Fruit fly (Drosophila melanogaster) whole organism, embryonic: ENCODE results near the gene Top3beta.

Experiments
- Adf1 ChIP-seq: fragments of 200-800 bp; sonication (Bioruptor generic); IDR thresholded peaks from 2 replicates; pipeline ENCODE4 v1.3.6; 2022; ENCODE audit warnings: missing biosample characterization, missing genetic modification characterization
- Bteb2 ChIP-seq: fragments of 200-800 bp; sonication (Bioruptor generic); optimal IDR thresholded peaks from 2 replicates; lab custom pipeline; 2016; ENCODE audit warnings: missing biosample characterization, missing genetic modification characterization
- C15 ChIP-seq: fragments of 200-800 bp; sonication (Bioruptor generic); IDR thresholded peaks from 3 replicates; pipeline ENCODE4 v1.3.6; 2022; ENCODE audit warnings: missing biosample characterization, missing genetic modification characterization
- CG10366 ChIP-seq: fragments of 200-800 bp; sonication (Bioruptor generic); IDR thresholded peaks from 2 replicates; pipeline ENCODE4 v1.3.6; 2022; ENCODE audit warnings: missing biosample characterization, missing genetic modification characterization
- CG11696 ChIP-seq: fragments of 200-800 bp; sonication (Bioruptor generic); IDR thresholded peaks from 2 replicates; pipeline ENCODE4 v1.3.6; 2022; ENCODE audit warnings: missing biosample characterization, missing genetic modification characterization
- CG12219 ChIP-seq: fragments of 200-800 bp; sonication (Bioruptor generic); optimal IDR thresholded peaks from 3 replicates; lab custom pipeline; 2018; ENCODE audit warnings: missing biosample characterization, mild to moderate bottlenecking, missing genetic modification characterization
- CG14710 ChIP-seq: fragments of 200-800 bp; sonication (Bioruptor generic); optimal IDR thresholded peaks from 3 replicates; lab custom pipeline; 2019; ENCODE audit warnings: missing biosample characterization, mild to moderate bottlenecking, missing genetic modification characterization, moderate library complexity
- CG16779 ChIP-seq: fragments of 200-800 bp; sonication (Bioruptor generic); IDR thresholded peaks from 2 replicates; pipeline ENCODE4 v1.3.6; 2022; ENCODE audit warnings: missing biosample characterization, missing genetic modification characterization
- CG1792 ChIP-seq: fragments of 200-800 bp; sonication (Bioruptor generic); optimal IDR thresholded peaks from 2 replicates; lab custom pipeline; 2016; ENCODE audit warnings: missing biosample characterization, missing genetic modification characterization
- CG2129 ChIP-seq: fragments of 200-800 bp; sonication (Bioruptor generic); IDR thresholded peaks from 2 replicates; pipeline ENCODE4 v1.3.6; 2022; ENCODE audit warnings: missing biosample characterization, missing genetic modification characterization; ENCODE audit not compliant: partially characterized antibody
- CG3065 ChIP-seq: fragments of 200-800 bp; sonication (Bioruptor generic); optimal IDR thresholded peaks from 2 replicates; lab custom pipeline; 2016; ENCODE audit warnings: missing biosample characterization, missing genetic modification characterization
- CG3163 ChIP-seq: fragments of 200-800 bp; sonication (Bioruptor generic); optimal IDR thresholded peaks from 3 replicates; lab custom pipeline; 2016; ENCODE audit warnings: missing biosample characterization, missing genetic modification characterization
- CG32532 ChIP-seq: fragments of 200-800 bp; sonication (Bioruptor generic); IDR thresholded peaks from 2 replicates; pipeline ENCODE4 v1.3.6; 2022; ENCODE audit warnings: missing biosample characterization, missing genetic modification characterization
- CG3281 ChIP-seq: fragments of 200-800 bp; sonication (Bioruptor generic); optimal IDR thresholded peaks from 3 replicates; lab custom pipeline; 2017; ENCODE audit warnings: missing biosample characterization, mild to moderate bottlenecking, missing genetic modification characterization
- CG33213 ChIP-seq: fragments of 200-800 bp; sonication (Bioruptor generic); optimal IDR thresholded peaks from 3 replicates; lab custom pipeline; 2016; ENCODE audit warnings: missing biosample characterization, missing genetic modification characterization
- CG34376 ChIP-seq: fragments of 200-800 bp; sonication (Bioruptor generic); optimal IDR thresholded peaks from 2 replicates; lab custom pipeline; 2018; ENCODE audit warnings: missing biosample characterization, mild to moderate bottlenecking, missing genetic modification characterization
- CG4707 ChIP-seq: fragments of 200-800 bp; sonication (Bioruptor generic); optimal IDR thresholded peaks from 2 replicates; lab custom pipeline; 2018; ENCODE audit warnings: missing biosample characterization, mild to moderate bottlenecking, missing genetic modification characterization, moderate library complexity
- CG8478 ChIP-seq: fragments of >200 bp; optimal IDR thresholded peaks from 2 replicates; lab custom pipeline; 2018
- CHES-1-like ChIP-seq: fragments of 200-800 bp; sonication (Bioruptor generic); optimal IDR thresholded peaks from 2 replicates; lab custom pipeline; 2016; ENCODE audit warnings: missing biosample characterization, missing genetic modification characterization
- Dek ChIP-seq: fragments of 200-800 bp; sonication (Bioruptor generic); optimal IDR thresholded peaks from 3 replicates; lab custom pipeline; 2019; ENCODE audit warnings: missing biosample characterization, mild to moderate bottlenecking, missing genetic modification characterization, moderate library complexity
- E2f2 ChIP-seq: fragments of 200-800 bp; sonication (Bioruptor generic); IDR thresholded peaks from 2 replicates; pipeline ENCODE4 v1.3.6; 2022; ENCODE audit warnings: missing biosample characterization, missing genetic modification characterization
- GATAe ChIP-seq: fragments of 200-800 bp; sonication (Bioruptor generic); conservative IDR thresholded peaks from 2 replicates; pipeline ENCODE4 v1.3.6; 2022; ENCODE audit warnings: missing biosample characterization, missing genetic modification characterization
- HLH3B ChIP-seq: fragments of 200-800 bp; sonication (Bioruptor generic); IDR thresholded peaks from 2 replicates; pipeline ENCODE4 v1.3.6; 2022; ENCODE audit warnings: missing biosample characterization, missing genetic modification characterization
- HLH54F ChIP-seq: fragments of 200-800 bp; sonication (Bioruptor generic); optimal IDR thresholded peaks from 3 replicates; lab custom pipeline; 2016; ENCODE audit warnings: missing biosample characterization, missing genetic modification characterization
- MESR4 ChIP-seq: fragments of 200-800 bp; sonication (Bioruptor generic); optimal IDR thresholded peaks from 2 replicates; lab custom pipeline; 2018; ENCODE audit warnings: missing biosample characterization, mild to moderate bottlenecking, missing genetic modification characterization, moderate library complexity
- Oli ChIP-seq: fragments of 200-800 bp; sonication (Bioruptor generic); optimal IDR thresholded peaks from 2 replicates; lab custom pipeline; 2018; ENCODE audit warnings: missing biosample characterization, mild to moderate bottlenecking, missing genetic modification characterization, moderate library complexity
- Ptx1 ChIP-seq: fragments of 200-800 bp; sonication (Bioruptor generic); IDR thresholded peaks from 2 replicates; pipeline ENCODE4 v1.3.6; 2022; ENCODE audit warnings: missing biosample characterization, missing genetic modification characterization
- Usf ChIP-seq: fragments of 200-800 bp; sonication (Bioruptor generic); optimal IDR thresholded peaks from 2 replicates; lab custom pipeline; 2017; ENCODE audit warnings: missing genotype, missing biosample characterization, missing genetic modification characterization
- Xrp1 ChIP-seq: fragments of 200-800 bp; sonication (Bioruptor generic); IDR thresholded peaks from 2 replicates; pipeline ENCODE4 v1.3.6; 2022; ENCODE audit warnings: missing biosample characterization, missing genetic modification characterization
- amos ChIP-seq: fragments of 200-800 bp; sonication (Bioruptor generic); IDR thresholded peaks from 2 replicates; pipeline ENCODE4 v1.3.6; 2022; ENCODE audit warnings: missing biosample characterization, missing genetic modification characterization; ENCODE audit not compliant: partially characterized antibody
- btn ChIP-seq: fragments of 200-800 bp; sonication (Bioruptor generic); optimal IDR thresholded peaks from 2 replicates; lab custom pipeline; 2016; ENCODE audit warnings: missing biosample characterization, missing genetic modification characterization
- cad ChIP-seq: fragments of >200 bp; optimal IDR thresholded peaks from 2 replicates; lab custom pipeline; 2017; ENCODE audit warnings: missing biosample characterization, missing genetic modification characterization
- chn ChIP-seq: fragments of 200-800 bp; sonication (Bioruptor generic); optimal IDR thresholded peaks from 2 replicates; lab custom pipeline; 2016; ENCODE audit warnings: missing biosample characterization, missing genetic modification characterization
- dati ChIP-seq: fragments of 200-800 bp; sonication (Bioruptor generic); IDR thresholded peaks from 2 replicates; pipeline ENCODE4 v1.3.6; 2022; ENCODE audit warnings: missing biosample characterization, missing genetic modification characterization
- dmrt99B ChIP-seq: fragments of 200-800 bp; sonication (Bioruptor generic); optimal IDR thresholded peaks from 2 replicates; lab custom pipeline; 2018; ENCODE audit warnings: missing biosample characterization, mild to moderate bottlenecking, missing genetic modification characterization, moderate library complexity
- eyg ChIP-seq: fragments of 200-800 bp; sonication (Bioruptor generic); optimal IDR thresholded peaks from 3 replicates; lab custom pipeline; 2016; ENCODE audit warnings: missing biosample characterization, missing genetic modification characterization
- fu2 ChIP-seq: fragments of 200-800 bp; sonication (Bioruptor generic); optimal IDR thresholded peaks from 2 replicates; lab custom pipeline; 2016; ENCODE audit warnings: missing biosample characterization, missing genetic modification characterization
- grn ChIP-seq: fragments of 200-800 bp; sonication (Bioruptor generic); optimal IDR thresholded peaks from 3 replicates; lab custom pipeline; 2017; ENCODE audit warnings: missing biosample characterization, missing genetic modification characterization
- gsb ChIP-seq: fragments of 200-800 bp; sonication (Bioruptor generic); IDR thresholded peaks from 2 replicates; pipeline ENCODE4 v1.3.6; 2022; ENCODE audit warnings: missing biosample characterization, missing genetic modification characterization
- hkb ChIP-seq, 2 experiments: fragments of 200-800 bp in 1 of 2; fragments of >200 bp in 1 of 2; sonication (Bioruptor generic) in 1 of 2; IDR thresholded peaks in 1 of 2; optimal IDR thresholded peaks in 1 of 2; 2 replicates each; pipeline versions ENCODE4 v1.3.6 to Lab custom; 2017 to 2022; ENCODE audit warnings: missing biosample characterization in 1 of 2, missing genetic modification characterization in 1 of 2
- inv ChIP-seq: fragments of 200-800 bp; sonication (Bioruptor generic); IDR thresholded peaks from 2 replicates; pipeline ENCODE4 v1.3.6; 2022; ENCODE audit warnings: missing biosample characterization, missing genetic modification characterization; ENCODE audit not compliant: partially characterized antibody
- lmd ChIP-seq: fragments of 200-800 bp; sonication (Bioruptor generic); IDR thresholded peaks from 2 replicates; pipeline ENCODE4 v1.3.6; 2022; ENCODE audit warnings: missing biosample characterization, missing genetic modification characterization
- nmo ChIP-seq: fragments of 200-800 bp; sonication (Bioruptor generic); optimal IDR thresholded peaks from 2 replicates; lab custom pipeline; 2018; ENCODE audit warnings: missing biosample characterization, mild to moderate bottlenecking, missing genetic modification characterization, moderate library complexity
- oc ChIP-seq: fragments of 200-800 bp; sonication (Bioruptor generic); optimal IDR thresholded peaks from 2 replicates; lab custom pipeline; 2018; ENCODE audit warnings: missing biosample characterization, mild to moderate bottlenecking, missing genetic modification characterization, moderate library complexity
- run ChIP-seq: fragments of 200-800 bp; sonication (Bioruptor generic); optimal IDR thresholded peaks from 3 replicates; lab custom pipeline; 2018; ENCODE audit warnings: missing biosample characterization, mild to moderate bottlenecking, missing genetic modification characterization
- sc ChIP-seq, 3 experiments: fragments of >200 bp in 2 of 3; fragments of 200-800 bp in 1 of 3; sonication (Bioruptor generic) in 1 of 3; optimal IDR thresholded peaks; 2 replicates in 2 of 3; 3 replicates in 1 of 3; lab custom pipeline; 2017; ENCODE audit warnings: mild to moderate bottlenecking in 1 of 3, missing biosample characterization in 1 of 3, missing genetic modification characterization in 1 of 3, missing genetic modification reagents in 1 of 3
- unc-4 ChIP-seq: fragments of 200-800 bp; sonication (Bioruptor generic); IDR thresholded peaks from 2 replicates; pipeline ENCODE4 v1.3.6; 2022; ENCODE audit warnings: missing biosample characterization, missing genetic modification characterization; ENCODE audit not compliant: partially characterized antibody
- unpg ChIP-seq: fragments of 200-800 bp; sonication (Bioruptor generic); optimal IDR thresholded peaks from 3 replicates; lab custom pipeline; 2018; ENCODE audit warnings: missing biosample characterization, mild to moderate bottlenecking, missing genetic modification characterization, moderate library complexity
- wor ChIP-seq: fragments of 200-800 bp; sonication (Bioruptor generic); IDR thresholded peaks from 2 replicates; pipeline ENCODE4 v1.3.6; 2022; ENCODE audit warnings: missing biosample characterization, missing genetic modification characterization
- zen2 ChIP-seq: fragments of 200-800 bp; sonication (Bioruptor generic); IDR thresholded peaks from 3 replicates; pipeline ENCODE4 v1.3.6; 2022; ENCODE audit warnings: missing biosample characterization, missing genetic modification characterization; ENCODE audit not compliant: partially characterized antibody

Top3beta gene

dm6 chrX:6316858-6317474 is 29.2 kb upstream of the Top3beta start (continued):
- peak; percentile 72 for TF ChIP-seq CG11696 (GFP tag; lab: Robert Waterston, UW)
- peak; percentile 60 for TF ChIP-seq CG10366 (GFP tag; lab: Robert Waterston, UW)
- TF ChIP-seq HLH3B (GFP tag; lab: Robert Waterston, UW), result peak; percentile 74
- TF ChIP-seq CG16779 (GFP tag; lab: Robert Waterston, UW), result no peak
- no peak for TF ChIP-seq unpg (GFP tag; lab: Kevin White, UChicago)
- peak; percentile 21; the same call in 1 of the 2 replicates for TF ChIP-seq gsb (GFP tag; lab: Robert Waterston, UW)
- no peak for TF ChIP-seq Bteb2 (GFP tag; lab: Kevin White, UChicago)
- peak; percentile 78 for TF ChIP-seq CG3281 (GFP tag; lab: Kevin White, UChicago)
- TF ChIP-seq CG8478 (lab: Kevin White, UChicago), result no peak
- peak; percentile 77 for TF ChIP-seq CG32532 (GFP tag; lab: Robert Waterston, UW)
- TF ChIP-seq grn, result no peak
- peak; percentile 40 for TF ChIP-seq HLH54F
- TF ChIP-seq C15 (GFP tag; lab: Robert Waterston, UW), result no peak
- peak; percentile 18; the same call in 1 of the 2 replicates for TF ChIP-seq Adf1 (GFP tag; lab: Robert Waterston, UW)
- TF ChIP-seq E2f2 (GFP tag; lab: Robert Waterston, UW), result peak; percentile 42; the same call in 1 of the 2 replicates
- no peak for TF ChIP-seq CG3065 (GFP tag; lab: Kevin White, UChicago)
- TF ChIP-seq cad (GFP tag; lab: Kevin White, UChicago), result no peak
- TF ChIP-seq wor (GFP tag; lab: Robert Waterston, UW), result peak; percentile 45
- TF ChIP-seq Usf (GFP tag; lab: Kevin White, UChicago), result no peak
- peak; percentile 52 for TF ChIP-seq eyg (GFP tag; lab: Kevin White, UChicago)
- TF ChIP-seq fu2 (GFP tag; lab: Kevin White, UChicago), result peak; percentile 28
- no peak for TF ChIP-seq CG2129 (GFP tag; lab: Robert Waterston, UW)
- no peak for TF ChIP-seq btn (GFP tag; lab: Kevin White, UChicago)
- peak; percentile 73 for TF ChIP-seq dmrt99B (tag; lab: Kevin White, UChicago)
- TF ChIP-seq hkb (optimal IDR thresholded peaks at IDR 0.05; lab: Kevin White, UChicago), result no peak
- peak; percentile 84 for TF ChIP-seq hkb (GFP tag; IDR thresholded peaks at IDR 0.05; lab: Robert Waterston, UW)
- peak; percentile 70 for TF ChIP-seq Xrp1 (GFP tag; lab: Robert Waterston, UW)
- TF ChIP-seq sc (optimal IDR thresholded peaks at IDR 0.05; lab: Kevin White, UChicago), result no peak
- TF ChIP-seq sc (GFP tag; optimal IDR thresholded peaks at IDR 0.05; lab: Kevin White, UChicago), result no peak
- no peak for TF ChIP-seq CG4707 (GFP tag; lab: Kevin White, UChicago)
- TF ChIP-seq CG14710 (tag; lab: Kevin White, UChicago), result peak; percentile 13
- peak; percentile 43 for TF ChIP-seq nmo (GFP tag; lab: Kevin White, UChicago)
- peak; percentile 58 for TF ChIP-seq Oli
- no peak for TF ChIP-seq unc-4
- TF ChIP-seq CG34376 (GFP tag; lab: Kevin White, UChicago), result peak; percentile 51
- TF ChIP-seq dati, result no peak
- peak; percentile 29 for TF ChIP-seq CHES-1-like (GFP tag; lab: Kevin White, UChicago)
- TF ChIP-seq oc (tag; lab: Kevin White, UChicago), result no peak
- no peak for TF ChIP-seq MESR4
- TF ChIP-seq run (tag; lab: Kevin White, UChicago), result no peak
- TF ChIP-seq lmd, result peak; percentile 70
- no peak; the same call in 1 of the 2 replicates for TF ChIP-seq GATAe (GFP tag; lab: Robert Waterston, UW)
- peak; percentile 42 for TF ChIP-seq chn (GFP tag; lab: Kevin White, UChicago)
- peak; percentile 68 for TF ChIP-seq Ptx1 (GFP tag; lab: Robert Waterston, UW)
- TF ChIP-seq CG3163 (GFP tag; lab: Kevin White, UChicago), result peak; percentile 7
- no peak for TF ChIP-seq CG1792 (GFP tag; lab: Kevin White, UChicago)
- no peak for TF ChIP-seq zen2 (GFP tag; lab: Robert Waterston, UW)
- TF ChIP-seq inv (GFP tag; lab: Robert Waterston, UW), result no peak
- TF ChIP-seq Dek (tag; lab: Kevin White, UChicago), result peak; percentile 55
- TF ChIP-seq amos (GFP tag; lab: Robert Waterston, UW), result no peak
- peak; percentile 49 for TF ChIP-seq CG12219
- TF ChIP-seq CG33213, result no peak
